Worm (Caenorhabditis elegans) whole organism, L1 larva: ENCODE data around the gene B0303.16.

Source experiments
- alr-1 ChIP-seq: fragments of 200-800 bp; sonication (Bioruptor generic); optimal IDR thresholded peaks from 2 replicates; lab custom pipeline; 2018; ENCODE audit warnings: borderline replicate concordance, mild to moderate bottlenecking, missing genetic modification characterization, missing compliant biosample characterization
- blmp-1 ChIP-seq: fragments of 150-350 bp; optimal IDR thresholded peaks from 2 replicates; lab custom pipeline; 2014; ENCODE audit warnings: missing biosample characterization, missing genetic modification characterization
- ceh-63 ChIP-seq: fragments of 200-800 bp; sonication (Bioruptor generic); optimal IDR thresholded peaks from 2 replicates; lab custom pipeline; 2018; ENCODE audit warnings: mild to moderate bottlenecking, missing genetic modification characterization, missing compliant biosample characterization
- ceh-82 ChIP-seq, 3 experiments: fragments of 150-350 bp in 1 of 3; sonication (generic microtip) in 2 of 3; optimal IDR thresholded peaks; 2 replicates each; lab custom pipeline; 2014 to 2017; ENCODE audit warnings: missing biosample characterization in 3 of 3, missing genetic modification characterization in 3 of 3
- ceh-88 ChIP-seq: fragments of 200-800 bp; sonication (Bioruptor generic); IDR thresholded peaks from 2 replicates; pipeline ENCODE4 v1.3.6; 2022; ENCODE audit warnings: missing genetic modification characterization, missing compliant biosample characterization
- dpl-1 ChIP-seq, 3 experiments: fragments of 150-350 bp in 2 of 3; sonication (generic microtip) in 1 of 3; optimal IDR thresholded peaks; 2 replicates each; lab custom pipeline; 2014 to 2017; ENCODE audit warnings: missing biosample characterization in 3 of 3, missing genetic modification characterization in 3 of 3, missing genetic modification reagents in 3 of 3
- efl-1 ChIP-seq, 4 experiments: fragments of 150-350 bp; optimal IDR thresholded peaks in 3 of 4; peaks in 1 of 4; 1 replicate in 1 of 4; 2 replicates in 3 of 4; lab custom pipeline; 2014; ENCODE audit warnings: missing biosample characterization in 2 of 4, missing genetic modification characterization in 2 of 4, missing genetic modification reagents in 2 of 4
- elt-3 ChIP-seq, 6 experiments: fragments of 150-350 bp in 1 of 6; sonication (generic microtip); optimal IDR thresholded peaks; 2 replicates each; lab custom pipeline; 2017 to 2018; ENCODE audit warnings: missing biosample characterization in 6 of 6, missing genetic modification characterization in 6 of 6, inconsistent platforms in 1 of 6
- hlh-4 ChIP-seq: sonication (generic microtip); optimal IDR thresholded peaks from 2 replicates; lab custom pipeline; 2016; ENCODE audit warnings: mild to moderate bottlenecking, missing genetic modification characterization, missing compliant biosample characterization
- hpl-2 ChIP-seq: fragments of 150-350 bp; optimal IDR thresholded peaks from 2 replicates; lab custom pipeline; 2014; ENCODE audit warnings: missing biosample characterization, missing genetic modification reagents, missing genetic modification characterization
- jun-1 ChIP-seq: fragments of 150-350 bp; optimal IDR thresholded peaks from 2 replicates; lab custom pipeline; 2014; ENCODE audit warnings: missing biosample characterization, missing genetic modification reagents, missing genetic modification characterization
- lin-14 ChIP-seq: fragments of 200-800 bp; sonication (Bioruptor generic); optimal IDR thresholded peaks from 2 replicates; lab custom pipeline; 2018; ENCODE audit warnings: mild to moderate bottlenecking, missing genetic modification characterization, moderate library complexity, missing compliant biosample characterization
- lin-35 ChIP-seq, 2 experiments: fragments of 150-350 bp; optimal IDR thresholded peaks; 2 replicates each; lab custom pipeline; 2014; ENCODE audit warnings: missing biosample characterization in 2 of 2, missing genetic modification characterization in 2 of 2, missing genetic modification reagents in 2 of 2
- lin-39 ChIP-seq: fragments of 150-350 bp; optimal IDR thresholded peaks from 2 replicates; lab custom pipeline; 2014; ENCODE audit warnings: missing biosample characterization, missing genetic modification reagents, missing genetic modification characterization
- mab-9 ChIP-seq: fragments of 200-800 bp; sonication (Bioruptor generic); IDR thresholded peaks from 2 replicates; pipeline ENCODE4 v1.3.6; 2022; ENCODE audit warnings: missing genetic modification reagents, missing genetic modification characterization, missing compliant biosample characterization
- mdl-1 ChIP-seq, 2 experiments: fragments of 150-350 bp; optimal IDR thresholded peaks; 2 replicates each; lab custom pipeline; 2014 to 2017; ENCODE audit warnings: missing biosample characterization in 2 of 2, missing genetic modification characterization in 2 of 2, inconsistent platforms in 1 of 2
- nhr-19 ChIP-seq: fragments of 200-800 bp; sonication (Bioruptor generic); conservative IDR thresholded peaks from 2 replicates; pipeline ENCODE4 v1.3.6; 2022; ENCODE audit warnings: missing genetic modification characterization, missing compliant biosample characterization
- nhr-237 ChIP-seq: fragments of 150-350 bp; optimal IDR thresholded peaks from 2 replicates; lab custom pipeline; 2014; ENCODE audit warnings: missing biosample characterization, missing genetic modification characterization
- nhr-71 ChIP-seq: sonication (generic microtip); optimal IDR thresholded peaks from 2 replicates; lab custom pipeline; 2016; ENCODE audit warnings: mild to moderate bottlenecking, missing genetic modification characterization, moderate library complexity, missing compliant biosample characterization
- nhr-85 ChIP-seq: sonication (generic microtip); peaks from one replicate; lab custom pipeline; 2016; ENCODE audit warnings: missing genetic modification characterization, inconsistent platforms, missing compliant biosample characterization
- nhr-90 ChIP-seq: sonication (generic microtip); optimal IDR thresholded peaks from 2 replicates; lab custom pipeline; 2016; ENCODE audit warnings: mild to moderate bottlenecking, missing genetic modification characterization, missing compliant biosample characterization; ENCODE audit not compliant: poor library complexity
- pax-3 ChIP-seq: fragments of 200-800 bp; sonication (Bioruptor generic); optimal IDR thresholded peaks from 2 replicates; lab custom pipeline; 2018; ENCODE audit warnings: mild to moderate bottlenecking, missing genetic modification characterization, moderate library complexity, missing compliant biosample characterization
- pqm-1 ChIP-seq: sonication (generic microtip); optimal IDR thresholded peaks from 3 replicates; lab custom pipeline; 2017; ENCODE audit warnings: missing biosample characterization, missing genetic modification characterization
- rnt-1 ChIP-seq: sonication (generic microtip); optimal IDR thresholded peaks from 2 replicates; lab custom pipeline; 2016; ENCODE audit warnings: mild to moderate bottlenecking, missing genetic modification characterization, moderate library complexity, missing compliant biosample characterization
- skn-1 ChIP-seq: fragments of 150-350 bp; optimal IDR thresholded peaks from 2 replicates; lab custom pipeline; 2014; ENCODE audit warnings: missing biosample characterization, missing genetic modification characterization
- snu-23 ChIP-seq: sonication (generic microtip); optimal IDR thresholded peaks from 2 replicates; lab custom pipeline; 2016; ENCODE audit warnings: missing genetic modification characterization, missing compliant biosample characterization
- tlp-1 ChIP-seq: fragments of 150-350 bp; optimal IDR thresholded peaks from 2 replicates; lab custom pipeline; 2014; ENCODE audit warnings: missing biosample characterization, missing genetic modification characterization
- unc-30 ChIP-seq: sonication (generic microtip); optimal IDR thresholded peaks from 2 replicates; lab custom pipeline; 2017; ENCODE audit warnings: missing biosample characterization, missing genetic modification characterization
- xbp-1 ChIP-seq: sonication (generic microtip); optimal IDR thresholded peaks from 2 replicates; lab custom pipeline; 2016; ENCODE audit warnings: missing genetic modification characterization, missing compliant biosample characterization

The B0303.16 gene

DNA sequence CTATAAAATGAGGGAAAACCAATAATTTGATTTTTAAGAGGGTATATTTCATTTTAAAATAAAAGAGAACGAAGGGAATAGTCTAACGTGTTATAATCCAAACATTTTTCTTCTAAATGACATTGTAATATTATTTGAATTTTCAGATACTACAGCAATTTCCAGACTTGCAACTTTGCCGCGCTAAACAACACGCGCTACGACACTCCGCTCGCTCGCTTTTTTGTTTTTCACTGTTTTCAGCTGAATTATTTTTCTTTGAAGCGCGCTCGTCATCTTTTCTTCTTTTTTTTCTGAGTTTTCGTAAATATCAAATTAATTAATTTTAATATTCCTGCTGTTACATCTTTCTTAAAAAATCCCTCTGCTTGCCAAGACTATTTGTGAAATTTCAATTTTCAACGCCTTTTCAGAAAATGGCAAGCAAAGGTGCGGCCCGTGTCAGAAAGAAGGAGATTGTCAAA, 12.4 kb downstream of the B0303.16 start, which contains the start of gene mrpl-11 (continued):
- TF ChIP-seq mab-9 (no peak), tlp-1 (tag; lab: Kevin White, UChicago) (no peak), lin-39 (no peak), dpl-1 (GFP tag; optimal IDR thresholded peaks at IDR 0.05; lab: Kevin White, UChicago) (peak in 2 of 3 experiments; percentile 8 to 34), nhr-85 (tag; lab: Kevin White, UChicago) (no peak), jun-1 (tag; lab: Kevin White, UChicago) (no peak), ceh-88 (GFP tag; lab: Robert Waterston, UW) (no peak), xbp-1 (no peak)

DNA sequence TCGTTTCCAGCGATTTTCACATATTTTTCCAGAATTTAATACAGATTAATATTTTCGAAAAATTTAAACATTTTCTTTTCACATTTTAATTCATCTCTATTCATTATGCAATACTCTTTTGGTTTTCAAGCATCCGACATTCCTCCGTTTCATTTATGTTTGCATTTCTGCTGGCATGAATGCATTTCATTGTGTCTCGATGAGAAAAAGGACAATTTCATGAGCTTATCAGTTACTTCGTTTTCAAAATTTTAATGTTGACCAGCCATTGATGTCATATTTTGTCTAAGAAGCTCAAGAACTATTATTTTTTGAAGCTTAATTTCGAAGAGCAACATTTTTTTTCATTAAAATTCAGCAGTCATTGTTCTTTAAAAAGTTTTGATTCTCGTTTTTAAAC, 13.7 kb downstream of the B0303.16 start:
- TF ChIP-seq hlh-4 = no peak
- TF ChIP-seq lin-35 (GFP tag; optimal IDR thresholded peaks at IDR 0.05; lab: Kevin White, UChicago) = peak in 1 of 2 experiments; percentile 11

DNA sequence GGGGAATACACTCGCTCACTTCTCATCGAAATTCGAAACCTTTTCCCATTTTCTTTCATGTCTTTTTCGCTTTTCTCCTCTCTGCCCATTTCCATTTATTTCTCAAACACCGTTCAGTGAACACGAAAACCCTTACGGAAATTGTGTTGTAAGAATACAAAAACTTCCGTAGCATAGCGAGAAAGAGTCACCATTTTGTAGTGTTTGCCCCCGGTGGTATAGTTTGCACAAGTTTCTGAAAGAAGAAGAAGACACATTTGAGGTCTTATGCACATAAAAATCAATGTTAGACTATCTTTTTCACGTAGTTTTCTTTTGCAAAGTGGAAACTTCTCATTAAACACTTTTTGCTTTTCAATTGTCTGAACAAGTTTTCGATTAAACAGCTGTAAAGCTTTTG, 14.2 kb downstream of the B0303.16 start:
- TF ChIP-seq nhr-90 (tag; lab: Kevin White, UChicago) (no peak), nhr-19 (no peak), rnt-1 (tag; lab: Kevin White, UChicago) (no peak)

DNA sequence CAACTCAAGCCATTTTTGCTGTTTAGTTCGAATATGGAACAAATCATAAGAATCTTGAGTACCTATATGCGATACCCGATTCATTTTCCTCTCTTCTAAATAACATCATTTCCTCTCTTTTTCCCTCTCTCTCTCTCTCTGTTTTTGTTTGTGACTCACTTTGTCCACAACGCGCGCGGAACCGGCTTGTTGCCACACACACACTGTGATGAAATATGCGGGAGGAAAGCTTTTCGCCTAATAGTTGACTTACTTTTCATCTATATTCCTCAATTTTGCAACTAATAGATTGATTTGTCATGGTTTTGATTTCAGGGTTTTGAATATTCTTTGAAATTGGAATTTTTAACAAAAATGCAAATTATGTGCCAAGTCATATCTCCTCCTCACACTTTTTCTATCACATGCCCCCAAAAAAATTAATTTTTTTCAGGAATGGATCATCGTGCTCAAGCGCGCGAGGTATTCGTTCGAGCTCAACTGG, 14.9 kb downstream of the B0303.16 start, which contains the start of gene hipr-1:
Gene hipr-1 (plus strand): TSS at position 434 of the 484 bp plus-strand sequence.
- TF ChIP-seq skn-1 (tag; lab: Kevin White, UChicago) (no peak), ceh-82 (tag; optimal IDR thresholded peaks at IDR 0.05; lab: Kevin White, UChicago) (no peak), efl-1 (optimal IDR thresholded peaks at IDR 0.05; lab: Kevin White, UChicago) (no peak), efl-1 (GFP tag; optimal IDR thresholded peaks at IDR 0.05 in 1 of 2; lab: Kevin White, UChicago) (peak in 1 of 2 experiments; percentile 88)
- TF ChIP-seq, all 84 proteins: peak for 1

DNA sequence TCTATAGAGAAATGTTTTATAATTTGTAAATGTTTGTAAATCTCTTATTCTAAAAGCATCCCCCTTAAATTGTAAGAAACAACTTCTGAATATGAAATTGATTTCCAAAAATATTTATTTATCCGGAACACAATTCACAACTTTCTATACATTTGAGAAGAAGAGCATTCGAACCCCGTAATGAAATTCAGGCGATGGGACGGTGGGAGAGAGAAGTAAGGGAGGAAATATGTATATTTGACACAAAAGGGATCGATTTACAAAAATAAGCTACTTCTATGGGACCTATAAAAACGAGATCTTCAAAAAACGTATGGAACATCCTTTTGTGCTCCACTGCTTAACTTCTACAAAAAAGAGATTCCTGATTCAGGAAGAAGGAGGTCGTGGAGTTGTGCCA, 20.4 kb downstream of the B0303.16 start:
- no peak for TF ChIP-seq nhr-237 (tag; lab: Kevin White, UChicago)
- no peak for TF ChIP-seq lin-14 (GFP tag; lab: Kevin White, UChicago)
- TF ChIP-seq pqm-1 = no peak
- TF ChIP-seq nhr-71 = no peak
- TF ChIP-seq pax-3 (tag; lab: Kevin White, UChicago) = no peak

DNA sequence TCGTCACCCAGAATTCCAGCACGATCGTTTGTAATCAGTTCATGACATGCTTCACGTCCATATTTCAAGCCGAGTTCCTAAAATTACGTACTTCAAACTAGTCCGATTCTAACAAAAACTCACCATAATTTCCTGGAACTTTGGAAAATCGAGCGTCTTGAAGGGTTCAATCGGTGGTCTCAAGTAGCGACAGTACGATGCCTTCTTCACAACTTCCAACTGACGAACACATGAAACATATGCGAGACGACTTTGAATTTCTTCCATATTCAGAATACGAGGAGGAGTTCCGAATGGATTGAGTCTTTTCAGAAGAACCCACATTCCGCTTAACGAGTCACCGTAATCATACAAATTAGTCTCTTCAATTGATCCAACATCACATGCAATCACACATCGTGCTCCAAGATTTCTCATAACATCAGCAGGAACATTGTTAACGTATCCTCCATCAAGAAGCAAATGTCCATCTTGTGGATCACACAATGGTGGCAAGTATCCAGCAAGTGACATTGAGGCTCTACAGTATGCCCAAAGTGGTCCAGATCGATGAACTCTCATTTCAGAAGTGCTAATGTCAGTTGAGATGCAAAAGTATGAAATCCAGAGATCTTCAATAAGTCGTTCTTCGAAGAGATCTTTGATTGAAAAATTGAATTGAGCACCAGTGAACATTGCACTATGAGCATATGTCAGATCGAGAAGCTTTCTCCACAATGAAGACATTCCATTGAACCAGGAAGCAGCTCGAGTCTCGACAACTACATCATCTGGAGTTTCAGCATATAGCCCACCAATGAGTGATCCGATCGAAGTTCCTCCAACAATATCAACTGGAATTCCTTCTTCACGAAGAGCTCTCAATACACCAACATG, 21.4 kb downstream of the B0303.16 start:
- TF ChIP-seq lin-14 (GFP tag; lab: Kevin White, UChicago) (no peak), alr-1 (tag; lab: Kevin White, UChicago) (no peak), efl-1 (optimal IDR thresholded peaks at IDR 0.05; lab: Kevin White, UChicago) (no peak), efl-1 (GFP tag; optimal IDR thresholded peaks at IDR 0.05 in 1 of 2; lab: Kevin White, UChicago) (peak in 1 of 2 experiments; percentile 64)

DNA sequence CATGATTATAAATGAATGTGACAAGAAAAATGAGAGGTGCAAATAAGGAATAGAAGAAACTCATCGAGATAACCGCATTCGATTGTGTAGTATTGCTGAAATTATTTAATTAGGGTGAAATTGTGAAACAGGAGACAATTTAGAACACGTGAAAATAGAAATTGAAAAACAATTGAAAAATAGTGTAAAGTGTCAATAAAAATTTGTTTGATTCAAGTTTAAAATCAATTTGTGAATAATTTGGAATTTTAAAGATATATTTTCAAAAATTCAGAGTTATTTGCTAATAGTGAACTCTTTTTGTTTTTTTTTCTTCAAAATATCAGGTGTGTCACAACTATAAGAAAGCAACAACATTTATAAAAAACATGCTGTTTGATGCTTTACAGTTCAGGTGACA, 26.4 kb downstream of the B0303.16 start, which contains the start of gene ZK370.4:
Gene ZK370.4 (minus strand): TSS at position 101 of the 400 bp plus-strand sequence.
- no peak for TF ChIP-seq efl-1 (optimal IDR thresholded peaks at IDR 0.05; lab: Kevin White, UChicago)
- peak in 1 of 2 experiments; percentile 57 for TF ChIP-seq efl-1 (GFP tag; optimal IDR thresholded peaks at IDR 0.05 in 1 of 2; lab: Kevin White, UChicago)
- no peak for TF ChIP-seq ceh-63 (GFP tag; lab: Kevin White, UChicago)

DNA sequence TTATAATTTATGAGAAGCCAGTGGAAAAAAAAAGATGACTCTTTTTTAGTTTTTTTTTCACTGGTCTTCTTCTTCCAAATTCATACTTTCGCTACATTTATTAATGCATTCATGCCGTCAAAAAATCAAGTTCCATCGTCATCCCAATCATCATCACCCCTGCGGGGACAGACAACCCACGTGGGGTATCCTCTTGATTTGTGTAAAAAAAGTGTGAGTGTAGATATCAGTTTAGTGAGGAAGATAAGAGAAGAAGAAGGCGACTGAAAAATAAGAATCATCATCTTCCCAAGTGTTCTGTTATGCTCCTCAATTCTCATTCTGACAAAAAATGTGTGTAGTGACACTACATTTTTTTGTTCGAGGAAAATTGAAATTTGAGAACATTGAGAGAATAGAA, 27.1 kb downstream of the B0303.16 start:
- TF ChIP-seq lin-35 (GFP tag; optimal IDR thresholded peaks at IDR 0.05; lab: Kevin White, UChicago) = peak in 1 of 2 experiments; percentile 40
- peak; percentile 45 for TF ChIP-seq nhr-71
- TF ChIP-seq snu-23 = peak; percentile 30
- peak; percentile 36 for TF ChIP-seq blmp-1 (tag; lab: Kevin White, UChicago)
- peak in 1 of 2 experiments; percentile 54 for TF ChIP-seq mdl-1 (tag; optimal IDR thresholded peaks at IDR 0.05; lab: Kevin White, UChicago)
- TF ChIP-seq elt-3 (tag; optimal IDR thresholded peaks at IDR 0.05; lab: Kevin White, UChicago) = peak in 1 of 6 experiments; percentile 54
- TF ChIP-seq nhr-90 (tag; lab: Kevin White, UChicago) = peak; percentile 12
- TF ChIP-seq hpl-2 (GFP tag; lab: Kevin White, UChicago) = no peak
- TF ChIP-seq unc-30 (tag; lab: Kevin White, UChicago) = no peak
- TF ChIP-seq lin-14 (GFP tag; lab: Kevin White, UChicago) = peak; percentile 50
